Fruit fly (Drosophila melanogaster): ENCODE results near the gene CG9813.

The CG9813 gene

DNA sequence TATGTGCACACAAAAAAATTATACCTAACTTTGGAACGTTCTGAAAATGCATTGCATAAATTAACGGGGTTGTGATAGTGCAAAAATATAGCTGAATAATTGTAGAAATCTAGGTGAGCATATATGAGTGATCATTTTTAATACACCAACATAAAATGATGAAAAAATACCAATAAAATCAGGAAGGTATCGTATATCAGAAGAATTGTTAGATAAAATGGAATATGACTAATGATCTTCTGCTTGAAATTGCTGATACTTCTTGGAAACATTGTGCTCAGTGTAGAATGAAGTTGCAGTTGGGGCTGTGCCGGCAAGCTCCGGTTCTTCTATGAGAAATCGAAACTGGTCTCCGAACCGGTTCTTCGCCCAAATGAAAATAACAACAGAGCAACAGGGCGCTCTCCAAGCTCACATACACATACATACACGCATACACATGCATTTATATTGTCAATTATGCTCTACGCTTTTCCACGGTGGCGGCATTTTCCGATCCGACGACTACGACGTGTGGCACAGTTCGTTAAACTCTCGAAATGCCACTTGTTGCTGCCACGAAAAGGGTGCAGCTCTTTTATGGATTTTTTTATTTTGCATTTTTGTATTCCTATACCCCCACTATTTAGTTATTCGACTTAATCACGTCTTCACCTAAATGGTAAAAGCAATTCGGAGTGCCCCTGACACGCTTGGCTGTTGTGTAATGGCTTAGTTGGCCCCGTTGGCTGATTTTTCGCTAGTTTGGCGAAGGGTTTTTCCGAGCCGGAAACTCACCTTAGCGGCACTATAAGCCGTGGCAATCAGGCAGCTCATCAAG is 21.5 kb upstream of the CG9813 start:
- TF ChIP-seq sima (GFP tag; optimal IDR thresholded peaks at IDR 0.05) = peak; percentile 57
- TF ChIP-seq pfk (GFP tag; optimal IDR thresholded peaks at IDR 0.05) = no peak
- peak; percentile 9 for TF ChIP-seq Neu2 (GFP tag; optimal IDR thresholded peaks at IDR 0.05; ENCODE audit: borderline replicate concordance)
- peak; percentile 92 for TF ChIP-seq CG13424 (tag; optimal IDR thresholded peaks at IDR 0.05)
- TF ChIP-seq Sin3A (optimal IDR thresholded peaks at IDR 0.05) = no peak
- TF ChIP-seq en (GFP tag; optimal IDR thresholded peaks at IDR 0.05) = peak; percentile 86
- peak; percentile 86 for TF ChIP-seq Side (GFP tag; optimal IDR thresholded peaks at IDR 0.05)
- peak; percentile 92 for TF ChIP-seq CG8924 (tag; optimal IDR thresholded peaks at IDR 0.05)
- TF ChIP-seq CG9215 (GFP tag; IDR thresholded peaks at IDR 0.05) = peak; percentile 79
- peak; percentile 75 for TF ChIP-seq CrebB (tag; optimal IDR thresholded peaks at IDR 0.05)
- TF ChIP-seq pb (GFP tag; optimal IDR thresholded peaks at IDR 0.05) = peak; percentile 74
- TF ChIP-seq hb (GFP tag; IDR thresholded peaks at IDR 0.05; ENCODE audit: partially characterized antibody) = no peak
- peak; percentile 91 for TF ChIP-seq dmrt11E (tag; optimal IDR thresholded peaks at IDR 0.05)
- no peak for TF ChIP-seq hth (optimal IDR thresholded peaks at IDR 0.05)
- no peak for TF ChIP-seq CG15479 (GFP tag; optimal IDR thresholded peaks at IDR 0.05)
- peak; percentile 86 for TF ChIP-seq CG2875 (GFP tag; optimal IDR thresholded peaks at IDR 0.05)
- no peak for TF ChIP-seq abd-A (tag; optimal IDR thresholded peaks at IDR 0.05)
- peak; percentile 83 for TF ChIP-seq al (GFP tag; IDR thresholded peaks at IDR 0.05)
- TF ChIP-seq Nf-YB (GFP tag; optimal IDR thresholded peaks at IDR 0.05) = peak; percentile 80
- peak; percentile 91 for TF ChIP-seq chn (GFP tag; optimal IDR thresholded peaks at IDR 0.05)
- no peak for TF ChIP-seq HmgD (GFP tag; optimal IDR thresholded peaks at IDR 0.05)
- peak; percentile 82 for TF ChIP-seq tap (tag; optimal IDR thresholded peaks at IDR 0.05)
- TF ChIP-seq Dip2 (GFP tag; IDR thresholded peaks at IDR 0.05) = no peak
- TF ChIP-seq slou (GFP tag; optimal IDR thresholded peaks at IDR 0.05) = peak; percentile 77
- peak; percentile 64 for TF ChIP-seq MTF-1 (GFP tag; optimal IDR thresholded peaks at IDR 0.05; ENCODE audit: borderline replicate concordance)
- peak; percentile 53 for TF ChIP-seq onecut (GFP tag; IDR thresholded peaks at IDR 0.05)
- peak; percentile 76 for TF ChIP-seq eyg (GFP tag; optimal IDR thresholded peaks at IDR 0.05)
- peak; percentile 64 for TF ChIP-seq CG2116 (GFP tag; optimal IDR thresholded peaks at IDR 0.05)
- peak; percentile 88 for TF ChIP-seq CG13624 (GFP tag; optimal IDR thresholded peaks at IDR 0.05)
- peak; percentile 94 for TF ChIP-seq CG2678 (tag; optimal IDR thresholded peaks at IDR 0.05)
- peak; percentile 80 for TF ChIP-seq Mad (GFP tag; optimal IDR thresholded peaks at IDR 0.05)
- peak in 1 of 2 experiments; percentile 92 for TF ChIP-seq Eip74EF (GFP tag; optimal IDR thresholded peaks at IDR 0.05)
- no peak for TF ChIP-seq pzg (GFP tag; optimal IDR thresholded peaks at IDR 0.05)
- no peak for TF ChIP-seq usp (GFP tag; optimal IDR thresholded peaks at IDR 0.05)
- TF ChIP-seq CG1792 (GFP tag; optimal IDR thresholded peaks at IDR 0.05) = peak; percentile 79
- TF ChIP-seq Dp (GFP tag; optimal IDR thresholded peaks at IDR 0.05) = no peak
- no peak for TF ChIP-seq chinmo (GFP tag; IDR thresholded peaks at IDR 0.05; ENCODE audit: partially characterized antibody)
- TF ChIP-seq Nf-YC (tag; optimal IDR thresholded peaks at IDR 0.05) = peak; percentile 74
- no peak for TF ChIP-seq CG16813 (GFP tag; IDR thresholded peaks at IDR 0.05; ENCODE audit: partially characterized antibody)
- TF ChIP-seq CG15011 (GFP tag; optimal IDR thresholded peaks at IDR 0.05) = peak; percentile 77
- TF ChIP-seq CG14014 (GFP tag; IDR thresholded peaks at IDR 0.05) = peak; percentile 74; the same call in 1 of the 2 replicates
- peak in 1 of 2 experiments; percentile 97 for TF ChIP-seq eve (GFP tag; optimal IDR thresholded peaks at IDR 0.05)
- peak; percentile 79 for TF ChIP-seq CG7372 (GFP tag; IDR thresholded peaks at IDR 0.05)
- TF ChIP-seq CG17385 (GFP tag; optimal IDR thresholded peaks at IDR 0.05) = peak; percentile 87
- TF ChIP-seq sens-2 (GFP tag; IDR thresholded peaks at IDR 0.05) = peak; percentile 75; the same call in 1 of the 2 replicates
- no peak; the same call in 1 of the 2 replicates for TF ChIP-seq CG8765 (GFP tag; IDR thresholded peaks at IDR 0.05)
- TF ChIP-seq NK7.1 (GFP tag; optimal IDR thresholded peaks at IDR 0.05) = peak; percentile 58
- peak; percentile 85 for TF ChIP-seq pho (GFP tag; optimal IDR thresholded peaks at IDR 0.05)
- TF ChIP-seq Fer1 (GFP tag; optimal IDR thresholded peaks at IDR 0.05) = peak; percentile 82
